Fruit fly (Drosophila melanogaster) whole organism, embryonic: ENCODE data around the gene CG9184.

Source experiments
- BtbVII ChIP-seq: fragments of 200-800 bp; sonication (Bioruptor generic); optimal IDR thresholded peaks from 3 replicates; lab custom pipeline; 2017; ENCODE audit warnings: missing biosample characterization, mild to moderate bottlenecking, missing genetic modification characterization
- CG10267 ChIP-seq: fragments of 200-800 bp; sonication (Bioruptor generic); optimal IDR thresholded peaks from 2 replicates; lab custom pipeline; 2018; ENCODE audit warnings: missing biosample characterization, mild to moderate bottlenecking, missing genetic modification characterization, moderate library complexity
- CG11093 ChIP-seq: fragments of 200-800 bp; sonication (Bioruptor generic); IDR thresholded peaks from 3 replicates; pipeline ENCODE4 v1.3.6; 2022; ENCODE audit warnings: missing biosample characterization, missing genetic modification characterization
- CG11723 ChIP-seq: fragments of 200-800 bp; sonication (Bioruptor generic); optimal IDR thresholded peaks from 2 replicates; lab custom pipeline; 2017; ENCODE audit warnings: missing biosample characterization, mild to moderate bottlenecking, missing genetic modification characterization
- CG12219 ChIP-seq: fragments of 200-800 bp; sonication (Bioruptor generic); optimal IDR thresholded peaks from 3 replicates; lab custom pipeline; 2018; ENCODE audit warnings: missing biosample characterization, mild to moderate bottlenecking, missing genetic modification characterization
- CG13775 ChIP-seq: fragments of 200-800 bp; sonication (Bioruptor generic); optimal IDR thresholded peaks from 3 replicates; lab custom pipeline; 2017; ENCODE audit warnings: missing biosample characterization, mild to moderate bottlenecking, missing genetic modification characterization
- CG14667 ChIP-seq: fragments of 200-800 bp; sonication (Bioruptor generic); IDR thresholded peaks from 2 replicates; pipeline ENCODE4 v1.3.6; 2022; ENCODE audit warnings: missing biosample characterization, missing genetic modification characterization
- CG1529 ChIP-seq: fragments of 200-800 bp; sonication (Bioruptor generic); optimal IDR thresholded peaks from 3 replicates; lab custom pipeline; 2018; ENCODE audit warnings: missing biosample characterization, missing genetic modification characterization
- CG1647 ChIP-seq: fragments of 200-800 bp; sonication (Bioruptor generic); optimal IDR thresholded peaks from 3 replicates; lab custom pipeline; 2016; ENCODE audit warnings: missing biosample characterization, missing genetic modification characterization
- CG17359 ChIP-seq: fragments of 200-800 bp; sonication (Bioruptor generic); optimal IDR thresholded peaks from 3 replicates; lab custom pipeline; 2018; ENCODE audit warnings: missing biosample characterization, mild to moderate bottlenecking, missing genetic modification characterization, moderate library complexity
- CG17829 ChIP-seq: fragments of 200-800 bp; optimal IDR thresholded peaks from 2 replicates; lab custom pipeline; 2019; ENCODE audit warnings: missing biosample characterization, mild to moderate bottlenecking, missing genetic modification characterization, moderate library complexity
- CG18599 ChIP-seq: fragments of 200-800 bp; sonication (Bioruptor generic); optimal IDR thresholded peaks from 3 replicates; lab custom pipeline; 2017; ENCODE audit warnings: missing biosample characterization, missing genetic modification characterization, mild to moderate bottlenecking, moderate library complexity, missing genetic modification reagents
- CG31441 ChIP-seq: fragments of 200-800 bp; sonication (Bioruptor generic); IDR thresholded peaks from 2 replicates; pipeline ENCODE4 v1.3.6; 2022; ENCODE audit warnings: missing biosample characterization, missing genetic modification characterization
- CG32772 ChIP-seq: fragments of 200-800 bp; sonication (Bioruptor generic); IDR thresholded peaks from 2 replicates; pipeline ENCODE4 v1.3.6; 2022; ENCODE audit warnings: missing biosample characterization, missing genetic modification characterization
- CG4328 ChIP-seq: fragments of 200-800 bp; sonication (Bioruptor generic); optimal IDR thresholded peaks from 3 replicates; lab custom pipeline; 2017; ENCODE audit warnings: missing biosample characterization, missing genetic modification reagents, missing genetic modification characterization
- CG4360 ChIP-seq: fragments of 200-800 bp; sonication (Bioruptor generic); IDR thresholded peaks from 2 replicates; pipeline ENCODE4 v1.3.6; 2022; ENCODE audit warnings: missing biosample characterization, missing genetic modification characterization
- CG4424 ChIP-seq: fragments of 200-800 bp; sonication (Bioruptor generic); optimal IDR thresholded peaks from 3 replicates; lab custom pipeline; 2016; ENCODE audit warnings: missing biosample characterization, missing genetic modification characterization
- CG4707 ChIP-seq: fragments of 200-800 bp; sonication (Bioruptor generic); optimal IDR thresholded peaks from 2 replicates; lab custom pipeline; 2018; ENCODE audit warnings: missing biosample characterization, mild to moderate bottlenecking, missing genetic modification characterization, moderate library complexity
- CG6175 ChIP-seq: fragments of 200-800 bp; sonication (Bioruptor generic); IDR thresholded peaks from 3 replicates; pipeline ENCODE4 v1.3.6; 2022; ENCODE audit warnings: missing biosample characterization, missing genetic modification characterization
- CG7357 ChIP-seq: fragments of 200-800 bp; sonication (Bioruptor generic); IDR thresholded peaks from 3 replicates; pipeline ENCODE4 v1.3.6; 2022; ENCODE audit warnings: missing biosample characterization, missing genetic modification characterization
- Camta ChIP-seq: fragments of 200-800 bp; sonication (Bioruptor generic); optimal IDR thresholded peaks from 2 replicates; lab custom pipeline; 2016; ENCODE audit warnings: missing biosample characterization, missing genetic modification characterization
- Elba2 ChIP-seq: fragments of 200-800 bp; sonication (Bioruptor generic); optimal IDR thresholded peaks from 3 replicates; lab custom pipeline; 2016; ENCODE audit warnings: missing biosample characterization, missing genetic modification characterization
- Gsc ChIP-seq: fragments of 200-800 bp; sonication (Bioruptor generic); IDR thresholded peaks from 2 replicates; pipeline ENCODE4 v1.3.6; 2022; ENCODE audit warnings: missing biosample characterization, missing genetic modification characterization
- Oli ChIP-seq: fragments of 200-800 bp; sonication (Bioruptor generic); optimal IDR thresholded peaks from 2 replicates; lab custom pipeline; 2018; ENCODE audit warnings: missing biosample characterization, mild to moderate bottlenecking, missing genetic modification characterization, moderate library complexity
- Ravus ChIP-seq: fragments of 200-800 bp; sonication (Bioruptor generic); IDR thresholded peaks from 2 replicates; pipeline ENCODE4 v1.3.6; 2022; ENCODE audit warnings: missing biosample characterization, missing genetic modification characterization
- Six4 ChIP-seq: fragments of 200-800 bp; sonication (Bioruptor generic); optimal IDR thresholded peaks from 2 replicates; lab custom pipeline; 2016; ENCODE audit warnings: missing biosample characterization, missing genetic modification characterization
- Xbp1 ChIP-seq: fragments of 200-800 bp; sonication (Bioruptor generic); optimal IDR thresholded peaks from 3 replicates; lab custom pipeline; 2016; ENCODE audit warnings: missing biosample characterization, mild to moderate bottlenecking, missing genetic modification characterization
- bbx ChIP-seq: fragments of 200-800 bp; sonication (Bioruptor generic); IDR thresholded peaks from 2 replicates; pipeline ENCODE4 v1.3.6; 2022; ENCODE audit warnings: missing biosample characterization, missing genetic modification characterization; ENCODE audit not compliant: partially characterized antibody
- caup ChIP-seq: fragments of 200-800 bp; sonication (Bioruptor generic); optimal IDR thresholded peaks from 3 replicates; lab custom pipeline; 2017; ENCODE audit warnings: missing biosample characterization, mild to moderate bottlenecking, missing genetic modification characterization, moderate library complexity; ENCODE audit not compliant: severe bottlenecking
- dan ChIP-seq: fragments of 200-800 bp; sonication (Bioruptor generic); IDR thresholded peaks from 2 replicates; pipeline ENCODE4 v1.3.6; 2022; ENCODE audit warnings: missing biosample characterization, missing genetic modification characterization
- dmrt99B ChIP-seq: fragments of 200-800 bp; sonication (Bioruptor generic); optimal IDR thresholded peaks from 2 replicates; lab custom pipeline; 2018; ENCODE audit warnings: missing biosample characterization, mild to moderate bottlenecking, missing genetic modification characterization, moderate library complexity
- dpn ChIP-seq, 2 experiments: fragments of 200-800 bp; sonication (Bioruptor generic); optimal IDR thresholded peaks; 3 replicates each; lab custom pipeline; 2016; ENCODE audit warnings: missing biosample characterization in 2 of 2, missing genetic modification characterization in 2 of 2
- eyg ChIP-seq: fragments of 200-800 bp; sonication (Bioruptor generic); optimal IDR thresholded peaks from 3 replicates; lab custom pipeline; 2016; ENCODE audit warnings: missing biosample characterization, missing genetic modification characterization
- fd102C ChIP-seq: fragments of 200-800 bp; sonication (Bioruptor generic); optimal IDR thresholded peaks from 2 replicates; lab custom pipeline; 2018; ENCODE audit warnings: missing biosample characterization, mild to moderate bottlenecking, missing genetic modification characterization, moderate library complexity
- h ChIP-seq: fragments of >200 bp; optimal IDR thresholded peaks from 2 replicates; lab custom pipeline; 2017
- ham ChIP-seq: fragments of 200-800 bp; sonication (Bioruptor generic); IDR thresholded peaks from 2 replicates; pipeline ENCODE4 v1.3.6; 2022; ENCODE audit warnings: missing biosample characterization, missing genetic modification characterization
- her ChIP-seq: fragments of 200-800 bp; sonication (Bioruptor generic); optimal IDR thresholded peaks from 2 replicates; lab custom pipeline; 2016; ENCODE audit warnings: missing biosample characterization, missing genetic modification characterization
- hkb ChIP-seq, 2 experiments: fragments of 200-800 bp in 1 of 2; fragments of >200 bp in 1 of 2; sonication (Bioruptor generic) in 1 of 2; IDR thresholded peaks in 1 of 2; optimal IDR thresholded peaks in 1 of 2; 2 replicates each; pipeline versions ENCODE4 v1.3.6 to Lab custom; 2017 to 2022; ENCODE audit warnings: missing biosample characterization in 1 of 2, missing genetic modification characterization in 1 of 2
- lbe ChIP-seq: fragments of 200-800 bp; sonication (Bioruptor generic); optimal IDR thresholded peaks from 2 replicates; lab custom pipeline; 2016; ENCODE audit warnings: missing biosample characterization, mild to moderate bottlenecking, missing genetic modification characterization
- lmd ChIP-seq: fragments of 200-800 bp; sonication (Bioruptor generic); IDR thresholded peaks from 2 replicates; pipeline ENCODE4 v1.3.6; 2022; ENCODE audit warnings: missing biosample characterization, missing genetic modification characterization
- nau ChIP-seq: fragments of 200-800 bp; sonication (Bioruptor generic); optimal IDR thresholded peaks from 3 replicates; lab custom pipeline; 2017; ENCODE audit warnings: missing biosample characterization, mild to moderate bottlenecking, missing genetic modification characterization, missing genetic modification reagents
- p53 ChIP-seq: fragments of 200-800 bp; sonication (Bioruptor generic); optimal IDR thresholded peaks from 2 replicates; lab custom pipeline; 2016; ENCODE audit warnings: missing biosample characterization, missing genetic modification characterization
- peb ChIP-seq: fragments of 200-800 bp; sonication (Bioruptor generic); IDR thresholded peaks from 2 replicates; pipeline ENCODE4 v1.3.6; 2022; ENCODE audit warnings: missing biosample characterization, missing genetic modification characterization
- psq ChIP-seq: fragments of 200-800 bp; sonication (Bioruptor generic); optimal IDR thresholded peaks from 2 replicates; lab custom pipeline; 2017; ENCODE audit warnings: missing biosample characterization, missing genetic modification characterization
- stwl ChIP-seq: fragments of 200-800 bp; sonication (Bioruptor generic); optimal IDR thresholded peaks from 3 replicates; lab custom pipeline; 2018; ENCODE audit warnings: missing biosample characterization, mild to moderate bottlenecking, missing genetic modification characterization, moderate library complexity
- tna ChIP-seq: fragments of 200-800 bp; sonication (Bioruptor generic); IDR thresholded peaks from 2 replicates; pipeline ENCODE4 v1.3.6; 2022; ENCODE audit warnings: missing biosample characterization, missing genetic modification characterization; ENCODE audit not compliant: partially characterized antibody
- vvl ChIP-seq: fragments of 200-800 bp; sonication (Bioruptor generic); IDR thresholded peaks from 2 replicates; pipeline ENCODE4 v1.3.6; 2022; ENCODE audit warnings: missing biosample characterization, missing genetic modification characterization
- zf30C ChIP-seq: fragments of 200-800 bp; sonication (Bioruptor generic); optimal IDR thresholded peaks from 3 replicates; lab custom pipeline; 2018; ENCODE audit warnings: missing biosample characterization, mild to moderate bottlenecking, missing genetic modification characterization
- zfh2 ChIP-seq: fragments of 200-800 bp; sonication (Bioruptor generic); optimal IDR thresholded peaks from 2 replicates; lab custom pipeline; 2016; ENCODE audit warnings: missing biosample characterization, missing genetic modification characterization

Gene CG9184

DNA sequence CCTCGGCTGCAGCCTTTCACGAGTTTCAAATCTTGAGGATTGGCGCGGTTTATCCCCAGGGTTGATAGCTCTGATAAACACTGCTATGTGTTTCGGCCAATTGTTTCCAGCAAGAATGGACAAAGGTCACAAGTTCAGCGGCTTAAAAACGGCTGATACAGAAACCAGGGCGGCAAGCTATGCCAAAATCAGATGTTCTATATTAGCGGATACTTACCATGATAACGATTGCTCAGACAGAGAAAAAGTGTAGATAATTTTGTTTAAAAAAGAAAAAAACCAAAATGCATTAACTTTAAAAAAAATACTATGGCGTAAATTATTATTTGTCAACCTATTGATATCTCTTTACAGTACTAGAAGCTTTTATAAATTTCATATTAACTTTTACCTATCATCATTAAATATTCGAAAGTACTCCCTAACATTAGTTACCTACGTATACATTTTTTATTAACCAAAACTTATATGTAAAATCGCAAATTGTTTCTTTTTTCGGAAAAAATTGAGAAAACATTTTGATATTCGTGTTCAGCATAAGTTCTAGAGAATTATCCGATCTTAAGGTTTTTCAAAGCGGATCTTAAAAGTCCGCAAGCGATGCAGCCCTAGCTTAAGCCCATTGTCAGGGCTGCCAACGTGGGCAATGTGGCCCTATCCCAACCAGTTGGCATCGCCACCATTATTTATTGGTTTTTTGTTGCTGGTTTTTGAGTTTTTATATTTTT, 9.4 kb downstream of the CG9184 start, which contains the start of the genes sturkopf and Herc4 (continued):
- peak; percentile 58 for TF ChIP-seq CG10267 (tag; lab: Kevin White, UChicago)
- TF ChIP-seq fd102C (GFP tag; lab: Kevin White, UChicago), result no peak
- TF ChIP-seq CG17829 (tag; lab: Kevin White, UChicago), result peak; percentile 67
- TF ChIP-seq zf30C, result no peak
- TF ChIP-seq CG11093 (GFP tag; lab: Robert Waterston, UW), result no peak
- TF ChIP-seq CG18599 (GFP tag; lab: Kevin White, UChicago), result peak; percentile 69
- no peak for TF ChIP-seq CG6175 (GFP tag; lab: Robert Waterston, UW)
- TF ChIP-seq dpn (GFP tag; optimal IDR thresholded peaks at IDR 0.05; lab: Kevin White, UChicago), result peak; percentile 70 to 90
- no peak; the same call in 2 of the 3 replicates for TF ChIP-seq CG7357 (GFP tag; lab: Robert Waterston, UW)
- 0 out of 2 replicates have a peak, but pooled peaks have one; percentile 7 for TF ChIP-seq bbx
- TF ChIP-seq Oli (tag; lab: Kevin White, UChicago), result peak; percentile 78
- TF ChIP-seq nau (GFP tag; lab: Kevin White, UChicago), result no peak
- TF ChIP-seq lmd, result peak; percentile 65; the same call in 1 of the 2 replicates
- no peak for TF ChIP-seq dmrt99B (tag; lab: Kevin White, UChicago)
- no peak for TF ChIP-seq CG4707
- TF ChIP-seq CG17359 (tag; lab: Kevin White, UChicago), result peak; percentile 13
- 0 out of 2 replicates have a peak, but pooled peaks have one; percentile 10 for TF ChIP-seq tna (GFP tag; lab: Robert Waterston, UW)
- no peak for TF ChIP-seq Ravus (GFP tag; lab: Robert Waterston, UW)
- peak; percentile 29 for TF ChIP-seq CG1647 (GFP tag; lab: Kevin White, UChicago)
- no peak for TF ChIP-seq ham (GFP tag; lab: Robert Waterston, UW)
- peak; percentile 71 for TF ChIP-seq p53 (GFP tag; lab: Kevin White, UChicago)
- 0 out of 2 replicates have a peak, but pooled peaks have one; percentile 24 for TF ChIP-seq CG14667 (GFP tag; lab: Robert Waterston, UW)
- TF ChIP-seq dan, result no peak
- TF ChIP-seq eyg, result peak; percentile 62
- peak; percentile 29 for TF ChIP-seq CG12219 (GFP tag; lab: Kevin White, UChicago)
- TF ChIP-seq Elba2 (GFP tag; lab: Kevin White, UChicago), result no peak
- TF ChIP-seq Six4 (GFP tag; lab: Kevin White, UChicago), result peak; percentile 8
- peak; percentile 65 for TF ChIP-seq stwl (tag; lab: Kevin White, UChicago)
- peak; percentile 39 for TF ChIP-seq psq (GFP tag; lab: Kevin White, UChicago)
- TF ChIP-seq CG32772 (GFP tag; lab: Robert Waterston, UW), result no peak; the same call in 1 of the 2 replicates
- peak; percentile 70; the same call in 1 of the 2 replicates for TF ChIP-seq vvl (GFP tag; lab: Robert Waterston, UW)
- TF ChIP-seq CG1529 (GFP tag; lab: Kevin White, UChicago), result peak; percentile 25
- TF ChIP-seq CG31441 (GFP tag; lab: Robert Waterston, UW), result no peak; the same call in 1 of the 2 replicates
- peak; percentile 91 for TF ChIP-seq zfh2
- TF ChIP-seq h (lab: Kevin White, UChicago), result no peak
- TF ChIP-seq BtbVII, result peak; percentile 48
- TF ChIP-seq CG13775 (GFP tag; lab: Kevin White, UChicago), result peak; percentile 100
- peak; percentile 49 for TF ChIP-seq caup (GFP tag; lab: Kevin White, UChicago)
- TF ChIP-seq CG4360 (GFP tag; lab: Robert Waterston, UW), result no peak
- peak; percentile 52 for TF ChIP-seq CG11723 (GFP tag; lab: Kevin White, UChicago)
- TF ChIP-seq CG4424, result peak; percentile 71
- TF ChIP-seq Gsc (GFP tag; lab: Robert Waterston, UW), result no peak
- peak; percentile 91 for TF ChIP-seq Camta (GFP tag; lab: Kevin White, UChicago)
- TF ChIP-seq CG4328 (GFP tag; lab: Kevin White, UChicago), result peak; percentile 58
- peak; percentile 80 for TF ChIP-seq Xbp1 (GFP tag; lab: Kevin White, UChicago)
- peak; percentile 76 for TF ChIP-seq her (GFP tag; lab: Kevin White, UChicago)
- no peak for TF ChIP-seq lbe (GFP tag; lab: Kevin White, UChicago)
- TF ChIP-seq hkb (optimal IDR thresholded peaks at IDR 0.05; lab: Kevin White, UChicago), result no peak
- no peak; the same call in 1 of the 2 replicates for TF ChIP-seq hkb (GFP tag; IDR thresholded peaks at IDR 0.05; lab: Robert Waterston, UW)
- no peak for TF ChIP-seq peb (GFP tag; lab: Robert Waterston, UW)
